ENCODE assay signal across 1 fruit fly cellular context in the genomic region with DNA sequence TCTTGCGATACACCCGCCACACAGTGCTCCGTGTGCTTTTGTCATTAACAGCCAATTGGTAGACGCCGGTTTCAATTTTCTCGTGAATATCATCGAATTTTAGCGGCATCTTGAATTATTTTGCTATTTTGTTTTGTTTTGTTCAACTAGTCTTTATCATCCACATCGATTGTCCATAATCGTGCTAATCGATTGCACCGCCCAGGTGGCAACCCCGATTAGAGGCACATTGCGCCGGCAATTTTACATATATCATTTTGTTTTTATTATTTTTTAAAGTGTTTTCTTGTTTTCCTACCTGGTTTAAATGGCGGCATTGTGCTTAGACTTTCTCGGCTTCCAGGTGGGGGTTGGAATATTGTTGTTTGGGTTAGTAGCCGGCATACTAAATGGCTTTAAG.
A peak's percentile ranks its signal among the peaks of the same experiment; 100 is the strongest.
TF ChIP-seq lines count a peak whose summit lies in the region.

CG34116 (minus strand) TSS at position 142 of the 400 bp plus-strand sequence.

TF ChIP-seq in whole organism, embryonic, 481 proteins besides CTCF, POLR2A, EP300 and RAD21 (continued from another document):
- TF ChIP-seq Sry-β (GFP tag; optimal IDR thresholded peaks at IDR 0.05; lab: Kevin White, UChicago) (no peak), hbn (GFP tag; IDR thresholded peaks at IDR 0.05; lab: Robert Waterston, UW; ENCODE audit: partially characterized antibody) (peak; percentile 56), chn (GFP tag; optimal IDR thresholded peaks at IDR 0.05; lab: Kevin White, UChicago) (no peak), Dll (GFP tag; IDR thresholded peaks at IDR 0.05; lab: Robert Waterston, UW; ENCODE audit: partially characterized antibody) (peak; percentile 71), zfh1 (GFP tag; IDR thresholded peaks at IDR 0.05; lab: Robert Waterston, UW) (no peak), hb (GFP tag; IDR thresholded peaks at IDR 0.05; lab: Robert Waterston, UW; ENCODE audit: partially characterized antibody) (peak; percentile 57; the same call in 1 of the 3 replicates), vnd (GFP tag; IDR thresholded peaks at IDR 0.05; lab: Robert Waterston, UW; ENCODE audit: partially characterized antibody) (peak; percentile 49; the same call in 2 of the 3 replicates), CG34224 (GFP tag; IDR thresholded peaks at IDR 0.05; lab: Robert Waterston, UW; ENCODE audit: partially characterized antibody) (peak; percentile 59)
